Worm (Caenorhabditis elegans): ENCODE results near the gene zer-1.

Gene zer-1

ce11 chrIII:835208-835607 is 51.4 kb downstream of the zer-1 start:
- peak; percentile 54 for TF ChIP-seq ama-1 (optimal IDR thresholded peaks at IDR 0.05)
- no peak for TF ChIP-seq ceh-30 (tag; optimal IDR thresholded peaks at IDR 0.05)
- TF ChIP-seq ceh-34 (tag; optimal IDR thresholded peaks at IDR 0.05): no peak

- TF ChIP-seq F13H6.1 (tag; optimal IDR thresholded peaks at IDR 0.05) (no peak), ceh-45 (GFP tag; IDR thresholded peaks at IDR 0.05) (0 out of 2 replicates have a peak, but pooled peaks have one; percentile 25)
These were observed 52.2 kb downstream of the zer-1 start for ce11 chrIII:834443-834815.

DNA sequence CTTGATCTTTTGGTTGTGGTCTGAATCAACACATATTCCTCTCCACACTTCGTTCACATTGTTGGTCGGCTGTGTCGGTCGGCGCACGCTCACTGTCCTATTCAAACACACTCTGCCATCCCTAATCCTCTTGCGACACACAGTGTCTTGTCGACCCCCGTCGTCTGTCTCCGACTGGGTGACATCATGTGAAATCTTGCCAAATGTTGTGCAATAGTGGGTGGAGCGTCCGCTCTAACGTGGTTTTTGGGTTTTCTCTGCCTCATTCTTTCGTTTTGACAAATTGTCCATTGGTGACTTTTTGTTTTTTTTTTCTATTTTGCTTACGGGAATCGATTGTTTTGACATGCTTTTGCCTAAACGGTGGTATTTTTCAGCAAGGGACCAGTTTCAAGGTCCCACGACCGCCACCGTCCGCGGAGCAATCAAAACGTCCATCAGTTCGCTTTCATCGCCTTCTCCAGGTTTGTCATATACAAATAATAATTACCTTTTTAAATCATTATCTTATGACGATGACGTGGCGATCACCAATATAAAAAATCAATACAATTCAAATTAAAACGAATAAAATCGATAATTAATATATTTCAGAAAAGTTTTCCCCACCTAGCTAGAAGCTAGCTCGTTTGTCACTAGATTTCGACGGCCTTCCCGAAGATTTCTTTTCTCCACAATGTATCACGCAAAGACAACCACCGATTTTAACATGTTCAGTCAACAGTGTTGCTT is 52.7 kb downstream of the zer-1 start:
- TF ChIP-seq npax-4 (tag; optimal IDR thresholded peaks at IDR 0.05): no peak
- TF ChIP-seq nhr-232 (tag; optimal IDR thresholded peaks at IDR 0.05): no peak
- peak; percentile 92 for TF ChIP-seq nfya-1 (tag; optimal IDR thresholded peaks at IDR 0.05)
- TF ChIP-seq ama-1 (optimal IDR thresholded peaks at IDR 0.05): peak; percentile 56
- TF ChIP-seq hlh-15 (tag; optimal IDR thresholded peaks at IDR 0.05): no peak
- TF ChIP-seq sdc-2 (tag; optimal IDR thresholded peaks at IDR 0.05): peak; percentile 17
- peak; percentile 91 for TF ChIP-seq unc-55 (GFP tag; optimal IDR thresholded peaks at IDR 0.05)
- no peak for TF ChIP-seq unc-3 (GFP tag; conservative IDR thresholded peaks at IDR 0.05)
- TF ChIP-seq unc-3 (tag; optimal IDR thresholded peaks at IDR 0.05): peak; percentile 17
- TF ChIP-seq che-1 (tag; optimal IDR thresholded peaks at IDR 0.05): no peak
- TF ChIP-seq fkh-10 (GFP tag; optimal IDR thresholded peaks at IDR 0.05): peak; percentile 15
- peak; percentile 51 for TF ChIP-seq ets-4 (tag; optimal IDR thresholded peaks at IDR 0.05)
- peak; percentile 18 for TF ChIP-seq pha-2 (tag; optimal IDR thresholded peaks at IDR 0.05)
- TF ChIP-seq gmeb-2 (tag; optimal IDR thresholded peaks at IDR 0.05): no peak
- TF ChIP-seq hlh-6 (tag; optimal IDR thresholded peaks at IDR 0.05): no peak
- peak; percentile 90 for TF ChIP-seq pax-1 (tag; optimal IDR thresholded peaks at IDR 0.05)
- TF ChIP-seq ceh-6 (GFP tag; optimal IDR thresholded peaks at IDR 0.05): no peak
- no peak for TF ChIP-seq dmd-4 (tag; optimal IDR thresholded peaks at IDR 0.05; ENCODE audit: borderline replicate concordance)
- TF ChIP-seq odd-2 (tag; optimal IDR thresholded peaks at IDR 0.05): no peak
- TF ChIP-seq syd-9 (tag; optimal IDR thresholded peaks at IDR 0.05): no peak
- TF ChIP-seq C38D4.7 (GFP tag; optimal IDR thresholded peaks at IDR 0.05): no peak
- TF ChIP-seq elt-4 (tag; optimal IDR thresholded peaks at IDR 0.05): no peak
- no peak for TF ChIP-seq ceh-24 (tag; optimal IDR thresholded peaks at IDR 0.05)
- TF ChIP-seq F13H6.1 (tag; optimal IDR thresholded peaks at IDR 0.05): peak; percentile 28
- TF ChIP-seq ceh-14 (tag; optimal IDR thresholded peaks at IDR 0.05): no peak
- peak; percentile 82 for TF ChIP-seq ceh-18 (tag; optimal IDR thresholded peaks at IDR 0.05)
- TF ChIP-seq madf-2 (tag; optimal IDR thresholded peaks at IDR 0.05): peak; percentile 35
- TF ChIP-seq mec-3 (tag; optimal IDR thresholded peaks at IDR 0.05; ENCODE audit: borderline replicate concordance): no peak
- no peak for TF ChIP-seq ceh-48 (tag; optimal IDR thresholded peaks at IDR 0.05)
- TF ChIP-seq unc-86 (tag; optimal IDR thresholded peaks at IDR 0.05): no peak
- TF ChIP-seq fax-1 (tag; optimal IDR thresholded peaks at IDR 0.05): no peak
- TF ChIP-seq fkh-6 (tag; optimal IDR thresholded peaks at IDR 0.05): peak; percentile 2
- no peak for TF ChIP-seq lim-6 (tag; optimal IDR thresholded peaks at IDR 0.05)
- TF ChIP-seq ahr-1 (tag; optimal IDR thresholded peaks at IDR 0.05): no peak
- peak; percentile 65 for TF ChIP-seq K09A11.1 (tag; optimal IDR thresholded peaks at IDR 0.05; ENCODE audit: insufficient read depth)
- peak; percentile 87 for TF ChIP-seq ceh-31 (tag; optimal IDR thresholded peaks at IDR 0.05)
- TF ChIP-seq ceh-34 (tag; optimal IDR thresholded peaks at IDR 0.05): peak; percentile 41
- TF ChIP-seq tbx-2 (tag; optimal IDR thresholded peaks at IDR 0.05): peak; percentile 95
- peak; percentile 14 for TF ChIP-seq hlh-8 (tag; optimal IDR thresholded peaks at IDR 0.05)
- no peak for TF ChIP-seq sox-4 (tag; optimal IDR thresholded peaks at IDR 0.05)
- TF ChIP-seq rnt-1 (tag; optimal IDR thresholded peaks at IDR 0.05): peak; percentile 85
- TF ChIP-seq pros-1 (tag; optimal IDR thresholded peaks at IDR 0.05): no peak
- peak; percentile 76 for TF ChIP-seq ref-2 (tag; optimal IDR thresholded peaks at IDR 0.05)
- TF ChIP-seq hlh-13 (GFP tag; optimal IDR thresholded peaks at IDR 0.05): no peak
- TF ChIP-seq dve-1 (tag; optimal IDR thresholded peaks at IDR 0.05): peak; percentile 85
- peak; percentile 42 for TF ChIP-seq pqm-1 (tag; optimal IDR thresholded peaks at IDR 0.05)
- no peak for TF ChIP-seq nhr-11 (tag; optimal IDR thresholded peaks at IDR 0.05)

Measured in whole organism, late embryonic.